Fruit fly (Drosophila melanogaster) whole organism, embryonic: ENCODE results near the gene janB.

Experiments used
- Aef1 ChIP-seq: fragments of 200-800 bp; sonication (Bioruptor generic); IDR thresholded peaks from 3 replicates; pipeline ENCODE4 v1.3.6; 2022; ENCODE audit warnings: missing biosample characterization, missing genetic modification characterization
- BtbVII ChIP-seq: fragments of 200-800 bp; sonication (Bioruptor generic); optimal IDR thresholded peaks from 3 replicates; lab custom pipeline; 2017; ENCODE audit warnings: missing biosample characterization, mild to moderate bottlenecking, missing genetic modification characterization
- CG10321 ChIP-seq: fragments of 200-800 bp; sonication (Bioruptor generic); IDR thresholded peaks from 2 replicates; pipeline ENCODE4 v1.3.6; 2022; ENCODE audit warnings: missing biosample characterization, missing genetic modification characterization
- CG12659 ChIP-seq: fragments of 200-800 bp; sonication (Bioruptor generic); optimal IDR thresholded peaks from 3 replicates; lab custom pipeline; 2017; ENCODE audit warnings: mild to moderate bottlenecking, missing biosample characterization, missing genetic modification reagents, missing genetic modification characterization
- CG13123 ChIP-seq: fragments of 200-800 bp; sonication (Bioruptor generic); optimal IDR thresholded peaks from 2 replicates; lab custom pipeline; 2016; ENCODE audit warnings: missing biosample characterization, missing genetic modification characterization
- CG1647 ChIP-seq: fragments of 200-800 bp; sonication (Bioruptor generic); optimal IDR thresholded peaks from 3 replicates; lab custom pipeline; 2016; ENCODE audit warnings: missing biosample characterization, missing genetic modification characterization
- CG17328 ChIP-seq: fragments of 200-800 bp; sonication (Bioruptor generic); IDR thresholded peaks from 2 replicates; pipeline ENCODE4 v1.3.6; 2022; ENCODE audit warnings: missing biosample characterization, missing genetic modification characterization
- CG17829 ChIP-seq: fragments of 200-800 bp; optimal IDR thresholded peaks from 2 replicates; lab custom pipeline; 2019; ENCODE audit warnings: missing biosample characterization, mild to moderate bottlenecking, missing genetic modification characterization, moderate library complexity
- CG18262 ChIP-seq: fragments of 200-800 bp; optimal IDR thresholded peaks from 3 replicates; lab custom pipeline; 2019; ENCODE audit warnings: missing biosample characterization, mild to moderate bottlenecking, missing genetic modification characterization, moderate library complexity
- CG30403 ChIP-seq: fragments of 200-800 bp; sonication (Bioruptor generic); optimal IDR thresholded peaks from 3 replicates; lab custom pipeline; 2016; ENCODE audit warnings: missing biosample characterization, missing genetic modification characterization
- CG31224 ChIP-seq: fragments of 200-800 bp; sonication (Bioruptor generic); IDR thresholded peaks from 2 replicates; pipeline ENCODE4 v1.3.6; 2022; ENCODE audit warnings: missing biosample characterization, missing genetic modification characterization
- CG33213 ChIP-seq: fragments of 200-800 bp; sonication (Bioruptor generic); optimal IDR thresholded peaks from 3 replicates; lab custom pipeline; 2016; ENCODE audit warnings: missing biosample characterization, missing genetic modification characterization
- CG3847 ChIP-seq: fragments of 200-800 bp; sonication (Bioruptor generic); IDR thresholded peaks from 2 replicates; pipeline ENCODE4 v1.3.6; 2022; ENCODE audit warnings: missing biosample characterization, missing genetic modification characterization
- CG3995 ChIP-seq: fragments of 200-800 bp; sonication (Bioruptor generic); optimal IDR thresholded peaks from 3 replicates; lab custom pipeline; 2016; ENCODE audit warnings: missing biosample characterization, missing genetic modification characterization
- CG4360 ChIP-seq: fragments of 200-800 bp; sonication (Bioruptor generic); IDR thresholded peaks from 2 replicates; pipeline ENCODE4 v1.3.6; 2022; ENCODE audit warnings: missing biosample characterization, missing genetic modification characterization
- CG7839 ChIP-seq: fragments of 200-800 bp; sonication (Bioruptor generic); optimal IDR thresholded peaks from 3 replicates; lab custom pipeline; 2018; ENCODE audit warnings: missing biosample characterization, mild to moderate bottlenecking, missing genetic modification characterization, moderate library complexity
- CG8765 ChIP-seq: fragments of 200-800 bp; sonication (Bioruptor generic); IDR thresholded peaks from 2 replicates; pipeline ENCODE4 v1.3.6; 2022; ENCODE audit warnings: missing biosample characterization, missing genetic modification characterization
- CTCF ChIP-seq: fragments of 200-800 bp; sonication (Bioruptor generic); optimal IDR thresholded peaks from 2 replicates; lab custom pipeline; 2017; ENCODE audit warnings: missing biosample characterization, mild to moderate bottlenecking, missing genetic modification characterization, moderate library complexity
- CkIIα-i1 ChIP-seq: fragments of 200-800 bp; sonication (Bioruptor generic); IDR thresholded peaks from 2 replicates; pipeline ENCODE4 v1.3.6; 2022; ENCODE audit warnings: missing biosample characterization, missing genetic modification characterization
- D19B ChIP-seq: fragments of 200-800 bp; sonication (Bioruptor generic); optimal IDR thresholded peaks from 2 replicates; lab custom pipeline; 2017; ENCODE audit warnings: missing biosample characterization, mild to moderate bottlenecking, missing genetic modification characterization
- Dbx ChIP-seq: fragments of 200-800 bp; sonication (Bioruptor generic); IDR thresholded peaks from 3 replicates; pipeline ENCODE4 v1.3.6; 2022; ENCODE audit warnings: missing biosample characterization, missing genetic modification characterization
- Doc3 ChIP-seq: fragments of 200-800 bp; sonication (Bioruptor generic); IDR thresholded peaks from 3 replicates; pipeline ENCODE4 v1.3.6; 2022; ENCODE audit warnings: missing biosample characterization, missing genetic modification characterization; ENCODE audit not compliant: partially characterized antibody
- Ets97D ChIP-seq: fragments of 200-800 bp; sonication (Bioruptor generic); optimal IDR thresholded peaks from 3 replicates; lab custom pipeline; 2016; ENCODE audit warnings: missing biosample characterization, missing genetic modification characterization
- Fer2 ChIP-seq: fragments of 200-800 bp; sonication (Bioruptor generic); optimal IDR thresholded peaks from 2 replicates; lab custom pipeline; 2018; ENCODE audit warnings: missing biosample characterization, mild to moderate bottlenecking, missing genetic modification characterization, moderate library complexity
- Hr3 ChIP-seq: fragments of 200-800 bp; sonication (Bioruptor generic); optimal IDR thresholded peaks from 3 replicates; lab custom pipeline; 2016; ENCODE audit warnings: missing biosample characterization, missing genetic modification characterization
- Hsf ChIP-seq: fragments of 200-800 bp; sonication (Bioruptor generic); optimal IDR thresholded peaks from 3 replicates; lab custom pipeline; 2016; ENCODE audit warnings: missing biosample characterization, missing genetic modification characterization
- Lpt ChIP-seq: fragments of >200 bp; optimal IDR thresholded peaks from 2 replicates; lab custom pipeline; 2018; ENCODE audit warnings: missing biosample characterization, missing genetic modification characterization
- Max ChIP-seq: fragments of 200-800 bp; sonication (Bioruptor generic); optimal IDR thresholded peaks from 2 replicates; lab custom pipeline; 2016; ENCODE audit warnings: missing biosample characterization, mild to moderate bottlenecking, missing genetic modification characterization
- Mrtf ChIP-seq: fragments of 200-800 bp; sonication (Bioruptor generic); IDR thresholded peaks from 3 replicates; pipeline ENCODE4 v1.3.6; 2022; ENCODE audit warnings: missing biosample characterization, missing genetic modification characterization
- Oli ChIP-seq: fragments of 200-800 bp; sonication (Bioruptor generic); optimal IDR thresholded peaks from 2 replicates; lab custom pipeline; 2018; ENCODE audit warnings: missing biosample characterization, mild to moderate bottlenecking, missing genetic modification characterization, moderate library complexity
- Sox102F ChIP-seq: fragments of 200-800 bp; sonication (Bioruptor generic); optimal IDR thresholded peaks from 2 replicates; lab custom pipeline; 2018; ENCODE audit warnings: missing biosample characterization, mild to moderate bottlenecking, missing genetic modification characterization, moderate library complexity
- YL-1 ChIP-seq: fragments of 200-800 bp; sonication (Bioruptor generic); optimal IDR thresholded peaks from 3 replicates; lab custom pipeline; 2017; ENCODE audit warnings: missing biosample characterization, mild to moderate bottlenecking, missing genetic modification characterization
- amos ChIP-seq: fragments of 200-800 bp; sonication (Bioruptor generic); IDR thresholded peaks from 2 replicates; pipeline ENCODE4 v1.3.6; 2022; ENCODE audit warnings: missing biosample characterization, missing genetic modification characterization; ENCODE audit not compliant: partially characterized antibody
- aop ChIP-seq: fragments of 200-800 bp; sonication (Bioruptor generic); IDR thresholded peaks from 2 replicates; pipeline ENCODE4 v1.3.6; 2022; ENCODE audit warnings: missing biosample characterization, missing genetic modification characterization
- bbx ChIP-seq: fragments of 200-800 bp; sonication (Bioruptor generic); IDR thresholded peaks from 2 replicates; pipeline ENCODE4 v1.3.6; 2022; ENCODE audit warnings: missing biosample characterization, missing genetic modification characterization; ENCODE audit not compliant: partially characterized antibody
- cato ChIP-seq: fragments of 200-800 bp; sonication (Bioruptor generic); optimal IDR thresholded peaks from 2 replicates; lab custom pipeline; 2016; ENCODE audit warnings: missing biosample characterization, missing genetic modification characterization, borderline replicate concordance
- ci ChIP-seq: fragments of 200-800 bp; sonication (Bioruptor generic); IDR thresholded peaks from 3 replicates; pipeline ENCODE4 v1.3.6; 2022; ENCODE audit warnings: missing biosample characterization, missing genetic modification characterization
- croc ChIP-seq: fragments of 200-800 bp; sonication (Bioruptor generic); conservative IDR thresholded peaks from 3 replicates; pipeline ENCODE4 v1.3.6; 2022; ENCODE audit warnings: missing biosample characterization, missing genetic modification characterization
- dpn ChIP-seq, 2 experiments: fragments of 200-800 bp; sonication (Bioruptor generic); optimal IDR thresholded peaks; 3 replicates each; lab custom pipeline; 2016; ENCODE audit warnings: missing biosample characterization in 2 of 2, missing genetic modification characterization in 2 of 2
- en ChIP-seq: fragments of 200-800 bp; sonication (Bioruptor generic); optimal IDR thresholded peaks from 2 replicates; lab custom pipeline; 2016; ENCODE audit warnings: missing biosample characterization, missing genetic modification characterization
- fd96Cb ChIP-seq: fragments of 200-800 bp; sonication (Bioruptor generic); optimal IDR thresholded peaks from 2 replicates; lab custom pipeline; 2018; ENCODE audit warnings: missing biosample characterization, mild to moderate bottlenecking, missing genetic modification characterization, moderate library complexity
- gro ChIP-seq: fragments of 200-800 bp; sonication (Bioruptor generic); optimal IDR thresholded peaks from 2 replicates; lab custom pipeline; 2016; ENCODE audit warnings: missing biosample characterization, missing genetic modification characterization
- gsb-n ChIP-seq: fragments of 200-800 bp; sonication (Bioruptor generic); optimal IDR thresholded peaks from 3 replicates; lab custom pipeline; 2018; ENCODE audit warnings: missing biosample characterization, mild to moderate bottlenecking, missing genetic modification characterization
- lbe ChIP-seq: fragments of 200-800 bp; sonication (Bioruptor generic); optimal IDR thresholded peaks from 2 replicates; lab custom pipeline; 2016; ENCODE audit warnings: missing biosample characterization, mild to moderate bottlenecking, missing genetic modification characterization
- luna ChIP-seq: fragments of 200-800 bp; sonication (Bioruptor generic); optimal IDR thresholded peaks from 2 replicates; lab custom pipeline; 2016; ENCODE audit warnings: missing biosample characterization, missing genetic modification characterization
- pnt ChIP-seq: fragments of 200-800 bp; sonication (Bioruptor generic); optimal IDR thresholded peaks from 3 replicates; lab custom pipeline; 2016; ENCODE audit warnings: missing biosample characterization, missing genetic modification characterization
- rib ChIP-seq: fragments of 200-800 bp; sonication (Bioruptor generic); IDR thresholded peaks from 2 replicates; pipeline ENCODE4 v1.3.6; 2022; ENCODE audit warnings: missing biosample characterization, missing genetic modification characterization
- sim ChIP-seq: fragments of 200-800 bp; sonication (Bioruptor generic); IDR thresholded peaks from 2 replicates; pipeline ENCODE4 v1.3.6; 2022; ENCODE audit warnings: missing biosample characterization, missing genetic modification characterization
- slou ChIP-seq: fragments of 200-800 bp; sonication (Bioruptor generic); optimal IDR thresholded peaks from 3 replicates; lab custom pipeline; 2016; ENCODE audit warnings: missing biosample characterization, missing genetic modification characterization
- tio ChIP-seq: fragments of 200-800 bp; sonication (Bioruptor generic); optimal IDR thresholded peaks from 2 replicates; lab custom pipeline; 2017; ENCODE audit warnings: missing biosample characterization, missing genetic modification characterization, inconsistent platforms
- toy ChIP-seq: fragments of 200-800 bp; sonication (Bioruptor generic); IDR thresholded peaks from 2 replicates; pipeline ENCODE4 v1.3.6; 2022; ENCODE audit warnings: missing biosample characterization, missing genetic modification characterization
- twi ChIP-seq: fragments of 200-800 bp; optimal IDR thresholded peaks from 2 replicates; lab custom pipeline; 2019; ENCODE audit warnings: missing biosample characterization, mild to moderate bottlenecking, missing genetic modification characterization, moderate library complexity

The janB gene

DNA sequence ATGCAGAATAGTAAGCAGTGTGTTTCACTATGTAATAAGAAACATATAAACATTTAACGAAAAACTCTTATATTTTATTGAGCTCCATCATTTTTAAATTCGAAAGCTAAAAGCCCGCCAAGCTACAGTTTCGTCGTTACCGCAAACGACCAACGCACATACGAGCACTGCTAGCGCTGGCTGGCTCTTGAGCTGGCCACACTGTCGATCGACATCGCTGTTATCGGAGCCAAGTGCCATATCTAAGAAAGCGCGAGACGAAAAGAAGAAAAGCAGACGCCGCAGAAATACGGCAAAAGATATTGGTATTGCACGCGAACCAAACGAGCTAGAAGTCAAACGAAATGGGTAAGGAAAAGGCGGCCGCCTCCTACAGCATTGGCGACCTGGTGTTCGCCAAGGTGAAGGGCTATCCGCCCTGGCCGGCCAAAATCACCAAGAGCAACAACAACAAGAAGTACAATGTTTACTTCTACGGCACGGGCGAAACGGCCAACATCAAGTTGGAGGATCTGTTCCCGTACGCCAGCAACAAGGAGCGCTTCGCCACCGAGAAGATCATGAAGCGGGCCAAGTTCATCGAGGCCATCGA is 14.0 kb upstream of the janB start, which contains the start of gene Jasper (continued):
- no peak for TF ChIP-seq CG13123 (GFP tag; lab: Kevin White, UChicago)
- no peak for TF ChIP-seq Mrtf (GFP tag; lab: Robert Waterston, UW)
- peak; percentile 9 for TF ChIP-seq CG18262 (tag; lab: Kevin White, UChicago)
- TF ChIP-seq CG30403 (GFP tag; lab: Kevin White, UChicago) = no peak
- TF ChIP-seq BtbVII (GFP tag; lab: Kevin White, UChicago) = no peak
- TF ChIP-seq CG17829 = peak; percentile 52
- TF ChIP-seq Oli (tag; lab: Kevin White, UChicago) = no peak
- no peak for TF ChIP-seq CkIIα-i1 (GFP tag; lab: Robert Waterston, UW)
- peak; percentile 24 for TF ChIP-seq CG1647 (GFP tag; lab: Kevin White, UChicago)
- TF ChIP-seq fd96Cb (tag; lab: Kevin White, UChicago) = no peak
- TF ChIP-seq lbe = no peak
- no peak for TF ChIP-seq slou (GFP tag; lab: Kevin White, UChicago)
- peak; percentile 88 for TF ChIP-seq CG4360 (GFP tag; lab: Robert Waterston, UW)
- no peak for TF ChIP-seq Max
- TF ChIP-seq Lpt = no peak
- no peak for TF ChIP-seq D19B (GFP tag; lab: Kevin White, UChicago)
- TF ChIP-seq dpn (GFP tag; optimal IDR thresholded peaks at IDR 0.05; lab: Kevin White, UChicago) = peak in 1 of 2 experiments; percentile 40
- peak; percentile 71 for TF ChIP-seq YL-1 (GFP tag; lab: Kevin White, UChicago)
- TF ChIP-seq gro (GFP tag; lab: Kevin White, UChicago) = peak; percentile 39
- no peak for TF ChIP-seq aop (GFP tag; lab: Robert Waterston, UW)
- TF ChIP-seq Ets97D (GFP tag; lab: Kevin White, UChicago) = peak; percentile 84
- TF ChIP-seq rib (GFP tag; lab: Robert Waterston, UW) = no peak
- TF ChIP-seq pnt (GFP tag; lab: Kevin White, UChicago) = no peak
- peak; percentile 31 for TF ChIP-seq Hsf (GFP tag; lab: Kevin White, UChicago)
- peak; percentile 75 for TF ChIP-seq CG33213 (GFP tag; lab: Kevin White, UChicago)
- no peak for TF ChIP-seq Sox102F (GFP tag; lab: Kevin White, UChicago)
- TF ChIP-seq CG17328 = no peak
- no peak for TF ChIP-seq Dbx (GFP tag; lab: Robert Waterston, UW)
- peak; percentile 37; the same call in 1 of the 2 replicates for TF ChIP-seq CG3847 (GFP tag; lab: Robert Waterston, UW)
- no peak for TF ChIP-seq Fer2 (tag; lab: Kevin White, UChicago)
- TF ChIP-seq CTCF (GFP tag; lab: Kevin White, UChicago) = peak; percentile 15
- no peak for TF ChIP-seq croc
- no peak for TF ChIP-seq sim
- no peak for TF ChIP-seq cato (GFP tag; lab: Kevin White, UChicago)
- no peak for TF ChIP-seq Doc3 (GFP tag; lab: Robert Waterston, UW)
- peak; percentile 59 for TF ChIP-seq CG3995
- no peak for TF ChIP-seq en (GFP tag; lab: Kevin White, UChicago)
- no peak for TF ChIP-seq CG10321 (GFP tag; lab: Robert Waterston, UW)
- TF ChIP-seq CG31224 (GFP tag; lab: Robert Waterston, UW) = no peak
- no peak for TF ChIP-seq CG7839 (tag; lab: Kevin White, UChicago)
- TF ChIP-seq Aef1 (GFP tag; lab: Robert Waterston, UW) = no peak
- no peak for TF ChIP-seq gsb-n (tag; lab: Kevin White, UChicago)
- no peak for TF ChIP-seq tio (GFP tag; lab: Kevin White, UChicago)
- TF ChIP-seq CG12659 = peak; percentile 74
- TF ChIP-seq CG8765 (GFP tag; lab: Robert Waterston, UW) = no peak
- peak; percentile 56; the same call in 1 of the 2 replicates for TF ChIP-seq amos (GFP tag; lab: Robert Waterston, UW)
- TF ChIP-seq toy (GFP tag; lab: Robert Waterston, UW) = no peak
- TF ChIP-seq twi (tag; lab: Kevin White, UChicago) = no peak
- no peak for TF ChIP-seq luna (GFP tag; lab: Kevin White, UChicago)
- peak; percentile 52; the same call in 1 of the 2 replicates for TF ChIP-seq bbx (GFP tag; lab: Robert Waterston, UW)
- TF ChIP-seq Hr3 = no peak
- 0 out of 3 replicates have a peak, but pooled peaks have one; percentile 13 for TF ChIP-seq ci
